Worm (Caenorhabditis elegans): ENCODE measurements around the gene pgph-3.

DNA sequence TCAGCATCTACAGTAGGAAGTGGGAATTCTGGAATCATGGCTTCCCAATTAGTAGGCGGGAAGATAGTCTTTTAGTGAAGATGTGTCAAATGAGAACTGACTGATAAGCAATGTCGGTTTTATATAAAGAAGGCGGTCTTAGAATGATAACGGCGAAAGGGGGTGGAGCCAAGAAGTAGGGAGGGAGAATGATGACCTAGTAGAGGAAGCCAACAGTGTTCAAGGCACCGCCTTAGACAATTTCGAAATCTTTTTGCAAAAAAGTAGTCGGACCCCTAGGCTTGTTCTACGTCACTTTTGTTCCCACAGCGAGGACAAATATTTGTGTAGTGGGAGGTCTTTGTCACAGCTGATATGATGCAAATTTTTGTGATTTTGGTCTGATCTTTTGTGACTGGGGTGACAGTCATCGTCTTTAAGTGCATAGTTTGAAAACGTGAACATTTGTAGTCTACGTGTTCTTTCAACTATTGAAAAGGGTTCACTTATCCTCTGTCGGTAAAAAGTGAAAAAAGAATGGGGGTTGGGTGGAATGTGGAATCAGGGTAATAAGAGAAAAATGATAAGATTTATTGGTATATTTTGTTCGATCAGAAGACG is 49.5 kb upstream of the pgph-3 start, which contains the start of gene ZC250.4:
- TF ChIP-seq med-1 (GFP tag; optimal IDR thresholded peaks at IDR 0.05; ENCODE audit: insufficient read depth) (no peak), klf-2 (GFP tag; conservative IDR thresholded peaks at IDR 0.05) (no peak), ztf-23 (GFP tag; IDR thresholded peaks at IDR 0.05) (no peak), cog-1 (tag; optimal IDR thresholded peaks at IDR 0.05) (no peak), ztf-29 (GFP tag; IDR thresholded peaks at IDR 0.05) (no peak), flt-1 (GFP tag; IDR thresholded peaks at IDR 0.05) (no peak), tab-1 (GFP tag; IDR thresholded peaks at IDR 0.05) (no peak)

Measured in whole organism, midembryonic.